Fruit fly (Drosophila melanogaster) whole organism, embryonic: ENCODE data around the gene CG7518.

ENCODE experiments used
- Antp ChIP-seq: fragments of 200-800 bp; sonication (Bioruptor generic); optimal IDR thresholded peaks from 3 replicates; lab custom pipeline; 2016; ENCODE audit warnings: missing biosample characterization, missing genetic modification characterization
- Bgb ChIP-seq: fragments of 200-800 bp; sonication (Bioruptor generic); IDR thresholded peaks from 2 replicates; pipeline ENCODE4 v1.3.6; 2022; ENCODE audit warnings: missing biosample characterization, missing genetic modification characterization; ENCODE audit not compliant: partially characterized antibody
- Blimp-1 ChIP-seq: fragments of 200-800 bp; sonication (Bioruptor generic); optimal IDR thresholded peaks from 3 replicates; lab custom pipeline; 2018; ENCODE audit warnings: missing biosample characterization, missing genetic modification characterization, mild to moderate bottlenecking, moderate library complexity, missing genetic modification reagents
- Bteb2 ChIP-seq: fragments of 200-800 bp; sonication (Bioruptor generic); optimal IDR thresholded peaks from 2 replicates; lab custom pipeline; 2016; ENCODE audit warnings: missing biosample characterization, missing genetic modification characterization
- CG10565 ChIP-seq: fragments of 200-800 bp; sonication (Bioruptor generic); optimal IDR thresholded peaks from 3 replicates; lab custom pipeline; 2016; ENCODE audit warnings: missing biosample characterization, mild to moderate bottlenecking, missing genetic modification characterization
- CG11093 ChIP-seq: fragments of 200-800 bp; sonication (Bioruptor generic); IDR thresholded peaks from 3 replicates; pipeline ENCODE4 v1.3.6; 2022; ENCODE audit warnings: missing biosample characterization, missing genetic modification characterization
- CG1233 ChIP-seq: fragments of 200-800 bp; sonication (Bioruptor generic); optimal IDR thresholded peaks from 4 replicates; lab custom pipeline; 2018; ENCODE audit warnings: missing biosample characterization, mild to moderate bottlenecking, missing genetic modification characterization
- CG12769 ChIP-seq: fragments of 200-800 bp; sonication (Bioruptor generic); optimal IDR thresholded peaks from 2 replicates; lab custom pipeline; 2019; ENCODE audit warnings: missing biosample characterization, mild to moderate bottlenecking, missing genetic modification characterization, moderate library complexity
- CG14860 ChIP-seq: fragments of 200-800 bp; sonication (Bioruptor generic); IDR thresholded peaks from 3 replicates; pipeline ENCODE4 v1.3.6; 2022; ENCODE audit warnings: missing biosample characterization, missing genetic modification characterization; ENCODE audit not compliant: partially characterized antibody
- CG16813 ChIP-seq: fragments of 200-800 bp; sonication (Bioruptor generic); IDR thresholded peaks from 3 replicates; pipeline ENCODE4 v1.3.6; 2022; ENCODE audit warnings: missing biosample characterization, missing genetic modification characterization; ENCODE audit not compliant: partially characterized antibody
- CG18011 ChIP-seq: fragments of 200-800 bp; sonication (Bioruptor generic); optimal IDR thresholded peaks from 2 replicates; lab custom pipeline; 2017; ENCODE audit warnings: missing biosample characterization, missing genetic modification characterization, mild to moderate bottlenecking, moderate library complexity, missing genotype
- CG30431 ChIP-seq: fragments of 200-800 bp; sonication (Bioruptor generic); optimal IDR thresholded peaks from 2 replicates; lab custom pipeline; 2017; ENCODE audit warnings: missing biosample characterization, missing genetic modification characterization
- CG34422 ChIP-seq: fragments of 200-800 bp; sonication (Bioruptor generic); IDR thresholded peaks from 3 replicates; pipeline ENCODE4 v1.3.6; 2022; ENCODE audit warnings: missing biosample characterization, missing genetic modification characterization
- CG43689 ChIP-seq: fragments of 200-800 bp; sonication (Bioruptor generic); IDR thresholded peaks from 2 replicates; pipeline ENCODE4 v1.3.6; 2022; ENCODE audit warnings: missing biosample characterization, missing genetic modification characterization
- CG4854 ChIP-seq: fragments of 200-800 bp; sonication (Bioruptor generic); optimal IDR thresholded peaks from 2 replicates; lab custom pipeline; 2016; ENCODE audit warnings: missing biosample characterization, missing genetic modification characterization, inconsistent platforms
- CG6175 ChIP-seq: fragments of 200-800 bp; sonication (Bioruptor generic); IDR thresholded peaks from 3 replicates; pipeline ENCODE4 v1.3.6; 2022; ENCODE audit warnings: missing biosample characterization, missing genetic modification characterization
- CG6791 ChIP-seq: fragments of 200-800 bp; sonication (Bioruptor generic); IDR thresholded peaks from 3 replicates; pipeline ENCODE4 v1.3.6; 2022; ENCODE audit warnings: missing biosample characterization, missing genetic modification characterization; ENCODE audit not compliant: partially characterized antibody
- CG9437 ChIP-seq: fragments of 200-800 bp; sonication (Bioruptor generic); optimal IDR thresholded peaks from 2 replicates; lab custom pipeline; 2018; ENCODE audit warnings: missing biosample characterization, mild to moderate bottlenecking, missing genetic modification characterization
- Dek ChIP-seq: fragments of 200-800 bp; sonication (Bioruptor generic); optimal IDR thresholded peaks from 3 replicates; lab custom pipeline; 2019; ENCODE audit warnings: missing biosample characterization, mild to moderate bottlenecking, missing genetic modification characterization, moderate library complexity
- Gug ChIP-seq: fragments of 200-800 bp; sonication (Bioruptor generic); IDR thresholded peaks from 4 replicates; pipeline ENCODE4 v1.3.6; 2022; ENCODE audit warnings: missing biosample characterization, missing genetic modification characterization
- Hr3 ChIP-seq: fragments of 200-800 bp; sonication (Bioruptor generic); optimal IDR thresholded peaks from 3 replicates; lab custom pipeline; 2016; ENCODE audit warnings: missing biosample characterization, missing genetic modification characterization
- Hr51 ChIP-seq, 2 experiments: fragments of 200-800 bp; sonication (Bioruptor generic); optimal IDR thresholded peaks; 2 replicates in 1 of 2; 3 replicates in 1 of 2; lab custom pipeline; 2016 to 2018; ENCODE audit warnings: missing biosample characterization in 2 of 2, missing genetic modification characterization in 2 of 2, mild to moderate bottlenecking in 1 of 2, moderate library complexity in 1 of 2
- Lhr ChIP-seq: fragments of 200-800 bp; sonication (Bioruptor generic); optimal IDR thresholded peaks from 3 replicates; lab custom pipeline; 2017; ENCODE audit warnings: mild to moderate bottlenecking, missing biosample characterization, missing genetic modification reagents, missing genetic modification characterization
- MESR4 ChIP-seq: fragments of 200-800 bp; sonication (Bioruptor generic); optimal IDR thresholded peaks from 2 replicates; lab custom pipeline; 2018; ENCODE audit warnings: missing biosample characterization, mild to moderate bottlenecking, missing genetic modification characterization, moderate library complexity
- NFAT ChIP-seq: fragments of 200-800 bp; sonication (Bioruptor generic); IDR thresholded peaks from 2 replicates; pipeline ENCODE4 v1.3.6; 2022; ENCODE audit warnings: missing biosample characterization, missing genetic modification characterization
- YL-1 ChIP-seq: fragments of 200-800 bp; sonication (Bioruptor generic); optimal IDR thresholded peaks from 3 replicates; lab custom pipeline; 2017; ENCODE audit warnings: missing biosample characterization, mild to moderate bottlenecking, missing genetic modification characterization
- az2 ChIP-seq: fragments of 200-800 bp; sonication (Bioruptor generic); optimal IDR thresholded peaks from 3 replicates; lab custom pipeline; 2016; ENCODE audit warnings: missing biosample characterization, missing genetic modification characterization
- bbx ChIP-seq: fragments of 200-800 bp; sonication (Bioruptor generic); IDR thresholded peaks from 2 replicates; pipeline ENCODE4 v1.3.6; 2022; ENCODE audit warnings: missing biosample characterization, missing genetic modification characterization; ENCODE audit not compliant: partially characterized antibody
- corto ChIP-seq: fragments of 200-800 bp; sonication (Bioruptor generic); optimal IDR thresholded peaks from 2 replicates; lab custom pipeline; 2016; ENCODE audit warnings: missing biosample characterization, mild to moderate bottlenecking, missing genetic modification characterization, moderate library complexity
- croc ChIP-seq: fragments of 200-800 bp; sonication (Bioruptor generic); conservative IDR thresholded peaks from 3 replicates; pipeline ENCODE4 v1.3.6; 2022; ENCODE audit warnings: missing biosample characterization, missing genetic modification characterization
- disco-r ChIP-seq: fragments of 200-800 bp; sonication (Bioruptor generic); optimal IDR thresholded peaks from 2 replicates; lab custom pipeline; 2016; ENCODE audit warnings: missing biosample characterization, missing genetic modification characterization
- eve ChIP-seq, 2 experiments: fragments of >200 bp; optimal IDR thresholded peaks; 2 replicates each; lab custom pipeline; 2017; ENCODE audit warnings: missing biosample characterization in 2 of 2, missing genetic modification characterization in 2 of 2
- fd102C ChIP-seq: fragments of 200-800 bp; sonication (Bioruptor generic); optimal IDR thresholded peaks from 2 replicates; lab custom pipeline; 2018; ENCODE audit warnings: missing biosample characterization, mild to moderate bottlenecking, missing genetic modification characterization, moderate library complexity
- fd3F ChIP-seq: fragments of 200-800 bp; sonication (Bioruptor generic); optimal IDR thresholded peaks from 2 replicates; lab custom pipeline; 2018; ENCODE audit warnings: missing biosample characterization, mild to moderate bottlenecking, missing genetic modification characterization, moderate library complexity
- fd64A ChIP-seq: fragments of 200-800 bp; sonication (Bioruptor generic); optimal IDR thresholded peaks from 3 replicates; lab custom pipeline; 2018; ENCODE audit warnings: missing biosample characterization, mild to moderate bottlenecking, missing genetic modification characterization
- hb ChIP-seq: fragments of 200-800 bp; sonication (Bioruptor generic); IDR thresholded peaks from 3 replicates; pipeline ENCODE4 v1.3.6; 2022; ENCODE audit warnings: missing biosample characterization, missing genetic modification characterization; ENCODE audit not compliant: partially characterized antibody
- her ChIP-seq: fragments of 200-800 bp; sonication (Bioruptor generic); optimal IDR thresholded peaks from 2 replicates; lab custom pipeline; 2016; ENCODE audit warnings: missing biosample characterization, missing genetic modification characterization
- nau ChIP-seq: fragments of 200-800 bp; sonication (Bioruptor generic); optimal IDR thresholded peaks from 3 replicates; lab custom pipeline; 2017; ENCODE audit warnings: missing biosample characterization, mild to moderate bottlenecking, missing genetic modification characterization, missing genetic modification reagents
- pb ChIP-seq: fragments of 200-800 bp; sonication (Bioruptor generic); optimal IDR thresholded peaks from 3 replicates; lab custom pipeline; 2016; ENCODE audit warnings: missing biosample characterization, missing genetic modification characterization
- pita ChIP-seq: fragments of 200-800 bp; sonication (Bioruptor generic); optimal IDR thresholded peaks from 2 replicates; lab custom pipeline; 2017; ENCODE audit warnings: missing biosample characterization, mild to moderate bottlenecking, missing genetic modification characterization
- ro ChIP-seq: fragments of 200-800 bp; sonication (Bioruptor generic); IDR thresholded peaks from 2 replicates; pipeline ENCODE4 v1.3.6; 2022; ENCODE audit warnings: missing biosample characterization, missing genetic modification characterization
- row ChIP-seq: fragments of 200-800 bp; sonication (Bioruptor generic); IDR thresholded peaks from 3 replicates; pipeline ENCODE4 v1.3.6; 2022; ENCODE audit warnings: missing biosample characterization, missing genetic modification characterization
- sisA ChIP-seq: fragments of 200-800 bp; sonication (Bioruptor generic); IDR thresholded peaks from 2 replicates; pipeline ENCODE4 v1.3.6; 2022; ENCODE audit warnings: missing biosample characterization, missing genetic modification characterization
- tin ChIP-seq: fragments of 200-800 bp; sonication (Bioruptor generic); optimal IDR thresholded peaks from 3 replicates; lab custom pipeline; 2016; ENCODE audit warnings: missing biosample characterization, missing genetic modification characterization
- tio ChIP-seq: fragments of 200-800 bp; sonication (Bioruptor generic); optimal IDR thresholded peaks from 2 replicates; lab custom pipeline; 2017; ENCODE audit warnings: missing biosample characterization, missing genetic modification characterization, inconsistent platforms
- vvl ChIP-seq: fragments of 200-800 bp; sonication (Bioruptor generic); IDR thresholded peaks from 2 replicates; pipeline ENCODE4 v1.3.6; 2022; ENCODE audit warnings: missing biosample characterization, missing genetic modification characterization
- wdn ChIP-seq: fragments of 200-800 bp; sonication (Bioruptor generic); IDR thresholded peaks from 2 replicates; pipeline ENCODE4 v1.3.6; 2022; ENCODE audit warnings: missing biosample characterization, missing genetic modification characterization

The CG7518 gene

DNA sequence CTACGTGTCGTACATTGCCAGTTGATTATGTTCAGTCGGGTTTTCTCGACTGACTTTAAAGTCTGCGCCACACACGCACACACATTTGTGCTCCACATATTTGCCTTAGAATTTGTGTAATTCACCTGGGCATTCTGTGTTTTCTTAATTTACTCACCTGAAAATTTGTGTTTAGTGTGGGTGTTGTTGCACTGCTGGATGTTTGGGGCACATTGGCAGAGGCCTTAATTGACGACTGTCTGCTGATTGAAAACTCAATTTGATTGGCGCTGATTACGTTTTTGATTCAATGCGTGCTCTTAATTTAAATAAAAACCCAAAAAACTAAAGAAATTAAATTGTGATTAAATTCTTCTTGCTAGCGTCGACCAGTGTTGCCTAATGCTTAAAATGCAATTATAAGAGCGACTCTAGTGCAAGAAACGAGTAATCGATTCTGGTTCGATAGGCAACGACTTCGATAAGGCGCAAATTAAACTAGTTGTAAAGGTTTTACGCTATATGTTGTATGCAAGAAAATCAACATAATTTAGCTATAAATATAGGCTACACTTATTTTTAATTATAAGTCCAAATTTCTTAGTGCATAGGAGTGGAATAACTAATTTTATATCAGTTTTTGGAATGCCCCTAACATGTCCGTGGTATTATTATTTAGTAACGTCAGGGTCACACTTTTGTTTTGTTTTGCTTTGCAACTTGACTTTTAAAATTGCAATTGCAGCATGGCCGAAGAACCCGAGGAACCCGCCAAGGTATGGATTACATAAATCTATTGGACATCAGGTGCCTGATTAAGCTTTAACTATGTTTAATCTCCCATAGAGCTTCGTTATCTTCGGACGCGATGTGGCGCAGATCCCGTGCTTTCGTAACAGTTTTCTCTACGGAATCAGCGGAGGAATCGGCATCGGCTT, 32.6 kb downstream of the CG7518 start, which contains the start of the genes CG46281 and CG46280 (continued):
- TF ChIP-seq CG16813 (GFP tag; lab: Robert Waterston, UW) = peak; percentile 52; the same call in 2 of the 3 replicates
- TF ChIP-seq YL-1 (GFP tag; lab: Kevin White, UChicago) = peak; percentile 83
- TF ChIP-seq Blimp-1 (GFP tag; lab: Kevin White, UChicago) = no peak
- peak; percentile 66 for TF ChIP-seq MESR4
- no peak for TF ChIP-seq croc
- TF ChIP-seq NFAT (GFP tag; lab: Robert Waterston, UW) = no peak
- peak; percentile 54; the same call in 2 of the 3 replicates for TF ChIP-seq CG6791 (GFP tag; lab: Robert Waterston, UW)
- TF ChIP-seq Gug = no peak
- peak; percentile 9 for TF ChIP-seq her
- no peak for TF ChIP-seq CG6175 (GFP tag; lab: Robert Waterston, UW)
- no peak for TF ChIP-seq Dek (tag; lab: Kevin White, UChicago)
- no peak for TF ChIP-seq nau (GFP tag; lab: Kevin White, UChicago)
- no peak for TF ChIP-seq CG34422 (GFP tag; lab: Robert Waterston, UW)
- TF ChIP-seq ro = no peak
- TF ChIP-seq fd102C = no peak
- no peak for TF ChIP-seq tio (GFP tag; lab: Kevin White, UChicago)
- TF ChIP-seq fd64A (GFP tag; lab: Kevin White, UChicago) = no peak
- TF ChIP-seq CG12769 = no peak
- TF ChIP-seq pita (GFP tag; lab: Kevin White, UChicago) = no peak
- no peak for TF ChIP-seq CG30431 (GFP tag; lab: Kevin White, UChicago)
- TF ChIP-seq Hr3 (GFP tag; lab: Kevin White, UChicago) = peak; percentile 24
- no peak for TF ChIP-seq az2 (GFP tag; lab: Kevin White, UChicago)
- TF ChIP-seq tin (GFP tag; lab: Kevin White, UChicago) = peak; percentile 29
- 0 out of 2 replicates have a peak, but pooled peaks have one; percentile 18 for TF ChIP-seq vvl
- no peak for TF ChIP-seq wdn
- 0 out of 2 replicates have a peak, but pooled peaks have one; percentile 28 for TF ChIP-seq Bgb (GFP tag; lab: Robert Waterston, UW)
- no peak for TF ChIP-seq Lhr
- peak; percentile 11 for TF ChIP-seq CG18011
- TF ChIP-seq CG4854 = peak; percentile 15
- no peak for TF ChIP-seq CG10565 (GFP tag; lab: Kevin White, UChicago)
- peak; percentile 2 for TF ChIP-seq disco-r (GFP tag; lab: Kevin White, UChicago)
- peak in 1 of 2 experiments; percentile 11 for TF ChIP-seq Hr51 (GFP tag; optimal IDR thresholded peaks at IDR 0.05; lab: Kevin White, UChicago)
- peak; percentile 11 for TF ChIP-seq Antp
- no peak for TF ChIP-seq eve (GFP tag; optimal IDR thresholded peaks at IDR 0.05; lab: Kevin White, UChicago)
- no peak for TF ChIP-seq corto (GFP tag; lab: Kevin White, UChicago)
- TF ChIP-seq CG9437 (GFP tag; lab: Kevin White, UChicago) = peak; percentile 6
- TF ChIP-seq bbx (GFP tag; lab: Robert Waterston, UW) = no peak; the same call in 1 of the 2 replicates
- no peak for TF ChIP-seq fd3F (GFP tag; lab: Kevin White, UChicago)
- TF ChIP-seq row (GFP tag; lab: Robert Waterston, UW) = peak; percentile 69
- TF ChIP-seq pb (GFP tag; lab: Kevin White, UChicago) = no peak
- TF ChIP-seq hb (GFP tag; lab: Robert Waterston, UW) = peak; percentile 67; the same call in 2 of the 3 replicates
- no peak for TF ChIP-seq sisA (GFP tag; lab: Robert Waterston, UW)
- peak; percentile 32; the same call in 1 of the 3 replicates for TF ChIP-seq CG14860 (GFP tag; lab: Robert Waterston, UW)
- TF ChIP-seq Bteb2 (GFP tag; lab: Kevin White, UChicago) = peak; percentile 54
- no peak for TF ChIP-seq CG1233 (GFP tag; lab: Kevin White, UChicago)
- no peak for TF ChIP-seq CG11093 (GFP tag; lab: Robert Waterston, UW)
- TF ChIP-seq CG43689 (GFP tag; lab: Robert Waterston, UW) = no peak
